Worm (Caenorhabditis elegans): ENCODE data around the gene dlc-4.

- TF ChIP-seq sea-1 (GFP tag; conservative IDR thresholded peaks at IDR 0.05) (no peak), ama-1 (optimal IDR thresholded peaks at IDR 0.05) (no peak), tbx-37 (GFP tag; conservative IDR thresholded peaks at IDR 0.05) (no peak), B0310.2 (tag; optimal IDR thresholded peaks at IDR 0.05) (no peak), flt-1 (GFP tag; IDR thresholded peaks at IDR 0.05) (no peak), pes-1 (GFP tag; IDR thresholded peaks at IDR 0.05) (no peak), hmg-4 (GFP tag; optimal IDR thresholded peaks at IDR 0.05) (no peak), aly-1 (tag; optimal IDR thresholded peaks at IDR 0.05) (no peak), ceh-13 (GFP tag; optimal IDR thresholded peaks at IDR 0.05) (no peak), tra-4 (tag; optimal IDR thresholded peaks at IDR 0.05) (no peak), hmbx-1 (tag; optimal IDR thresholded peaks at IDR 0.05) (no peak), hnd-1 (tag; optimal IDR thresholded peaks at IDR 0.05) (no peak)
Observed at ce11 chrIV:16407800-16408199, 35.3 kb upstream of the dlc-4 start.

All from whole organism, early embryonic.